Fruit fly (Drosophila melanogaster) whole organism, embryonic: ENCODE data around the gene Sulf1.

ENCODE experiments used
- Ada2b ChIP-seq: fragments of 200-800 bp; sonication (Bioruptor generic); IDR thresholded peaks from 2 replicates; pipeline ENCODE4 v1.3.6; 2022; ENCODE audit warnings: missing biosample characterization, missing genetic modification characterization
- Atf3 ChIP-seq: fragments of 200-800 bp; sonication (Bioruptor generic); optimal IDR thresholded peaks from 3 replicates; lab custom pipeline; 2016; ENCODE audit warnings: missing biosample characterization, missing genetic modification characterization
- BtbVII ChIP-seq: fragments of 200-800 bp; sonication (Bioruptor generic); optimal IDR thresholded peaks from 3 replicates; lab custom pipeline; 2017; ENCODE audit warnings: missing biosample characterization, mild to moderate bottlenecking, missing genetic modification characterization
- C15 ChIP-seq: fragments of 200-800 bp; sonication (Bioruptor generic); IDR thresholded peaks from 3 replicates; pipeline ENCODE4 v1.3.6; 2022; ENCODE audit warnings: missing biosample characterization, missing genetic modification characterization
- CG10462 ChIP-seq: fragments of 200-800 bp; sonication (Bioruptor generic); optimal IDR thresholded peaks from 2 replicates; lab custom pipeline; 2016; ENCODE audit warnings: missing biosample characterization, missing genetic modification characterization
- CG12155 ChIP-seq: fragments of 200-800 bp; sonication (Bioruptor generic); optimal IDR thresholded peaks from 3 replicates; lab custom pipeline; 2016; ENCODE audit warnings: missing biosample characterization, missing genetic modification characterization
- CG12744 ChIP-seq: fragments of 200-800 bp; sonication (Bioruptor generic); optimal IDR thresholded peaks from 2 replicates; lab custom pipeline; 2016; ENCODE audit warnings: missing biosample characterization, missing genetic modification characterization
- CG13624 ChIP-seq: fragments of 200-800 bp; sonication (Bioruptor generic); optimal IDR thresholded peaks from 2 replicates; lab custom pipeline; 2016; ENCODE audit warnings: missing biosample characterization, missing genetic modification characterization
- CG15514 ChIP-seq: fragments of 200-800 bp; sonication (Bioruptor generic); optimal IDR thresholded peaks from 3 replicates; lab custom pipeline; 2017; ENCODE audit warnings: missing biosample characterization, missing genetic modification characterization, mild to moderate bottlenecking, moderate library complexity, missing genetic modification reagents
- CG1602 ChIP-seq: fragments of 200-800 bp; sonication (Bioruptor generic); optimal IDR thresholded peaks from 3 replicates; lab custom pipeline; 2016; ENCODE audit warnings: missing biosample characterization, missing genetic modification characterization
- CG17568 ChIP-seq: fragments of 200-800 bp; sonication (Bioruptor generic); optimal IDR thresholded peaks from 2 replicates; lab custom pipeline; 2018; ENCODE audit warnings: missing biosample characterization, mild to moderate bottlenecking, missing genetic modification characterization, moderate library complexity
- CG18599 ChIP-seq: fragments of 200-800 bp; sonication (Bioruptor generic); optimal IDR thresholded peaks from 3 replicates; lab custom pipeline; 2017; ENCODE audit warnings: missing biosample characterization, missing genetic modification characterization, mild to moderate bottlenecking, moderate library complexity, missing genetic modification reagents
- CG2202 ChIP-seq: fragments of 200-800 bp; sonication (Bioruptor generic); optimal IDR thresholded peaks from 2 replicates; lab custom pipeline; 2018; ENCODE audit warnings: missing biosample characterization, mild to moderate bottlenecking, missing genetic modification characterization
- CG2875 ChIP-seq: fragments of 200-800 bp; sonication (Bioruptor generic); optimal IDR thresholded peaks from 2 replicates; lab custom pipeline; 2017; ENCODE audit warnings: missing biosample characterization, mild to moderate bottlenecking, missing genetic modification characterization, missing genetic modification reagents
- CG30431 ChIP-seq: fragments of 200-800 bp; sonication (Bioruptor generic); optimal IDR thresholded peaks from 2 replicates; lab custom pipeline; 2017; ENCODE audit warnings: missing biosample characterization, missing genetic modification characterization
- CG3065 ChIP-seq: fragments of 200-800 bp; sonication (Bioruptor generic); optimal IDR thresholded peaks from 2 replicates; lab custom pipeline; 2016; ENCODE audit warnings: missing biosample characterization, missing genetic modification characterization
- CG31365 ChIP-seq: fragments of 200-800 bp; sonication (Bioruptor generic); optimal IDR thresholded peaks from 2 replicates; lab custom pipeline; 2018; ENCODE audit warnings: missing biosample characterization, mild to moderate bottlenecking, missing genetic modification characterization
- CG4730 ChIP-seq: fragments of 200-800 bp; sonication (Bioruptor generic); IDR thresholded peaks from 2 replicates; pipeline ENCODE4 v1.3.6; 2022; ENCODE audit warnings: missing biosample characterization, missing genetic modification characterization
- CG6813 ChIP-seq: fragments of 200-800 bp; sonication (Bioruptor generic); optimal IDR thresholded peaks from 2 replicates; lab custom pipeline; 2017; ENCODE audit warnings: missing biosample characterization, missing genetic modification characterization, mild to moderate bottlenecking, moderate library complexity, missing genetic modification reagents
- CG7271 ChIP-seq: fragments of 200-800 bp; sonication (Bioruptor generic); optimal IDR thresholded peaks from 2 replicates; lab custom pipeline; 2018; ENCODE audit warnings: missing biosample characterization, mild to moderate bottlenecking, missing genetic modification characterization, moderate library complexity
- CG9437 ChIP-seq: fragments of 200-800 bp; sonication (Bioruptor generic); optimal IDR thresholded peaks from 2 replicates; lab custom pipeline; 2018; ENCODE audit warnings: missing biosample characterization, mild to moderate bottlenecking, missing genetic modification characterization
- CG9797 ChIP-seq: fragments of 200-800 bp; sonication (Bioruptor generic); optimal IDR thresholded peaks from 3 replicates; lab custom pipeline; 2018; ENCODE audit warnings: missing biosample characterization, mild to moderate bottlenecking, missing genetic modification characterization
- CG9932 ChIP-seq: fragments of 200-800 bp; sonication (Bioruptor generic); IDR thresholded peaks from 2 replicates; pipeline ENCODE4 v1.3.6; 2022; ENCODE audit warnings: missing biosample characterization, missing genetic modification characterization
- Gug ChIP-seq: fragments of 200-800 bp; sonication (Bioruptor generic); IDR thresholded peaks from 4 replicates; pipeline ENCODE4 v1.3.6; 2022; ENCODE audit warnings: missing biosample characterization, missing genetic modification characterization
- Hmx ChIP-seq: fragments of 200-800 bp; sonication (Bioruptor generic); optimal IDR thresholded peaks from 2 replicates; lab custom pipeline; 2016; ENCODE audit warnings: missing biosample characterization, missing genetic modification characterization
- Hr3 ChIP-seq: fragments of 200-800 bp; sonication (Bioruptor generic); optimal IDR thresholded peaks from 3 replicates; lab custom pipeline; 2016; ENCODE audit warnings: missing biosample characterization, missing genetic modification characterization
- Meics ChIP-seq: fragments of 200-800 bp; sonication (Bioruptor generic); optimal IDR thresholded peaks from 2 replicates; lab custom pipeline; 2017; ENCODE audit warnings: missing biosample characterization, mild to moderate bottlenecking, missing genetic modification characterization
- Rx ChIP-seq: fragments of 200-800 bp; sonication (Bioruptor generic); IDR thresholded peaks from 2 replicates; pipeline ENCODE4 v1.3.6; 2022; ENCODE audit warnings: missing biosample characterization, missing genetic modification characterization
- Sox100B ChIP-seq: fragments of 200-800 bp; sonication (Bioruptor generic); optimal IDR thresholded peaks from 3 replicates; lab custom pipeline; 2018; ENCODE audit warnings: missing biosample characterization, mild to moderate bottlenecking, missing genetic modification characterization
- Trl ChIP-seq, 3 experiments: fragments of >200 bp in 2 of 3; fragments of 200-800 bp in 1 of 3; sonication (Bioruptor generic) in 1 of 3; optimal IDR thresholded peaks; 2 replicates in 1 of 3; 3 replicates in 2 of 3; lab custom pipeline; 2016 to 2017; ENCODE audit warnings: missing biosample characterization in 1 of 3, missing genetic modification characterization in 1 of 3
- YL-1 ChIP-seq: fragments of 200-800 bp; sonication (Bioruptor generic); optimal IDR thresholded peaks from 3 replicates; lab custom pipeline; 2017; ENCODE audit warnings: missing biosample characterization, mild to moderate bottlenecking, missing genetic modification characterization
- abd-A ChIP-seq: fragments of 200-800 bp; sonication (Bioruptor generic); optimal IDR thresholded peaks from 3 replicates; lab custom pipeline; 2019; ENCODE audit warnings: missing biosample characterization, mild to moderate bottlenecking, missing genetic modification characterization, moderate library complexity
- cad ChIP-seq: fragments of >200 bp; optimal IDR thresholded peaks from 2 replicates; lab custom pipeline; 2017; ENCODE audit warnings: missing biosample characterization, missing genetic modification characterization
- croc ChIP-seq: fragments of 200-800 bp; sonication (Bioruptor generic); conservative IDR thresholded peaks from 3 replicates; pipeline ENCODE4 v1.3.6; 2022; ENCODE audit warnings: missing biosample characterization, missing genetic modification characterization
- cwo ChIP-seq: fragments of 200-800 bp; sonication (Bioruptor generic); optimal IDR thresholded peaks from 3 replicates; lab custom pipeline; 2017; ENCODE audit warnings: missing biosample characterization, missing genetic modification characterization, mild to moderate bottlenecking, moderate library complexity, missing genetic modification reagents
- dimm ChIP-seq: fragments of 200-800 bp; sonication (Bioruptor generic); IDR thresholded peaks from 2 replicates; pipeline ENCODE4 v1.3.6; 2022; ENCODE audit warnings: missing biosample characterization, missing genetic modification characterization
- en ChIP-seq: fragments of 200-800 bp; sonication (Bioruptor generic); optimal IDR thresholded peaks from 2 replicates; lab custom pipeline; 2016; ENCODE audit warnings: missing biosample characterization, missing genetic modification characterization
- fd3F ChIP-seq: fragments of 200-800 bp; sonication (Bioruptor generic); optimal IDR thresholded peaks from 2 replicates; lab custom pipeline; 2018; ENCODE audit warnings: missing biosample characterization, mild to moderate bottlenecking, missing genetic modification characterization, moderate library complexity
- gem ChIP-seq: fragments of 200-800 bp; sonication (Bioruptor generic); optimal IDR thresholded peaks from 2 replicates; lab custom pipeline; 2019; ENCODE audit warnings: missing biosample characterization, mild to moderate bottlenecking, missing genetic modification characterization, moderate library complexity
- grau ChIP-seq: fragments of 200-800 bp; optimal IDR thresholded peaks from 3 replicates; lab custom pipeline; 2019; ENCODE audit warnings: missing biosample characterization, mild to moderate bottlenecking, missing genetic modification characterization, moderate library complexity
- h ChIP-seq: fragments of >200 bp; optimal IDR thresholded peaks from 2 replicates; lab custom pipeline; 2017
- hth ChIP-seq: fragments of >200 bp; optimal IDR thresholded peaks from 2 replicates; lab custom pipeline; 2017; ENCODE audit warnings: inconsistent platforms
- mam ChIP-seq: fragments of 200-800 bp; sonication (Bioruptor generic); optimal IDR thresholded peaks from 3 replicates; lab custom pipeline; 2016; ENCODE audit warnings: missing biosample characterization, missing genetic modification characterization
- oc ChIP-seq: fragments of 200-800 bp; sonication (Bioruptor generic); optimal IDR thresholded peaks from 2 replicates; lab custom pipeline; 2018; ENCODE audit warnings: missing biosample characterization, mild to moderate bottlenecking, missing genetic modification characterization, moderate library complexity
- pb ChIP-seq: fragments of 200-800 bp; sonication (Bioruptor generic); optimal IDR thresholded peaks from 3 replicates; lab custom pipeline; 2016; ENCODE audit warnings: missing biosample characterization, missing genetic modification characterization
- pfk ChIP-seq: fragments of 200-800 bp; sonication (Bioruptor generic); optimal IDR thresholded peaks from 2 replicates; lab custom pipeline; 2018; ENCODE audit warnings: missing biosample characterization, mild to moderate bottlenecking, missing genetic modification characterization, moderate library complexity
- phol ChIP-seq: fragments of 200-800 bp; sonication (Bioruptor generic); optimal IDR thresholded peaks from 3 replicates; lab custom pipeline; 2018; ENCODE audit warnings: missing biosample characterization, mild to moderate bottlenecking, missing genetic modification characterization, moderate library complexity
- repo ChIP-seq: fragments of 200-800 bp; sonication (Bioruptor generic); optimal IDR thresholded peaks from 2 replicates; lab custom pipeline; 2016; ENCODE audit warnings: missing biosample characterization, missing genetic modification characterization
- slou ChIP-seq: fragments of 200-800 bp; sonication (Bioruptor generic); optimal IDR thresholded peaks from 3 replicates; lab custom pipeline; 2016; ENCODE audit warnings: missing biosample characterization, missing genetic modification characterization
- tna ChIP-seq: fragments of 200-800 bp; sonication (Bioruptor generic); IDR thresholded peaks from 2 replicates; pipeline ENCODE4 v1.3.6; 2022; ENCODE audit warnings: missing biosample characterization, missing genetic modification characterization; ENCODE audit not compliant: partially characterized antibody
- trh ChIP-seq: fragments of 200-800 bp; sonication (Bioruptor generic); optimal IDR thresholded peaks from 2 replicates; lab custom pipeline; 2016; ENCODE audit warnings: missing biosample characterization, missing genetic modification characterization
- vfl ChIP-seq: fragments of 200-800 bp; sonication (Bioruptor generic); optimal IDR thresholded peaks from 2 replicates; lab custom pipeline; 2016; ENCODE audit warnings: missing biosample characterization, missing genetic modification characterization

Gene Sulf1

dm6 chr3R:16353195-16353594 lies 13.8 kb upstream of the Sulf1 start (continued):
- no peak for TF ChIP-seq CG30431 (GFP tag; lab: Kevin White, UChicago)
- no peak for TF ChIP-seq CG9437 (GFP tag; lab: Kevin White, UChicago)
- no peak for TF ChIP-seq en (GFP tag; lab: Kevin White, UChicago)
- no peak for TF ChIP-seq Hmx (GFP tag; lab: Kevin White, UChicago)
- 0 out of 2 replicates have a peak, but pooled peaks have one; percentile 18 for TF ChIP-seq CG9932 (GFP tag; lab: Robert Waterston, UW)
- TF ChIP-seq CG9797 (GFP tag; lab: Kevin White, UChicago), result no peak
- no peak for TF ChIP-seq CG7271 (tag; lab: Kevin White, UChicago)
- no peak for TF ChIP-seq Hr3
- no peak for TF ChIP-seq Ada2b (GFP tag; lab: Robert Waterston, UW)
- TF ChIP-seq hth, result no peak
- TF ChIP-seq Sox100B (GFP tag; lab: Kevin White, UChicago), result no peak
- TF ChIP-seq cwo, result peak; percentile 89
- TF ChIP-seq phol (tag; lab: Kevin White, UChicago), result no peak
- no peak for TF ChIP-seq cad (GFP tag; lab: Kevin White, UChicago)
- no peak for TF ChIP-seq CG17568
- no peak for TF ChIP-seq CG10462
- no peak for TF ChIP-seq YL-1
- no peak for TF ChIP-seq fd3F
- TF ChIP-seq repo, result no peak
- no peak for TF ChIP-seq pfk (GFP tag; lab: Kevin White, UChicago)
- no peak for TF ChIP-seq CG12744 (GFP tag; lab: Kevin White, UChicago)
- no peak for TF ChIP-seq pb
- no peak for TF ChIP-seq Trl (optimal IDR thresholded peaks at IDR 0.05; lab: Kevin White, UChicago)
- no peak for TF ChIP-seq Trl (GFP tag; optimal IDR thresholded peaks at IDR 0.05; lab: Kevin White, UChicago)
- TF ChIP-seq CG4730 (GFP tag; lab: Robert Waterston, UW), result no peak
- no peak for TF ChIP-seq croc (GFP tag; lab: Robert Waterston, UW)
- TF ChIP-seq CG18599, result peak; percentile 0
- no peak for TF ChIP-seq CG2202 (tag; lab: Kevin White, UChicago)
- TF ChIP-seq gem (tag; lab: Kevin White, UChicago), result no peak
- no peak for TF ChIP-seq CG15514 (GFP tag; lab: Kevin White, UChicago)
- no peak for TF ChIP-seq trh (GFP tag; lab: Kevin White, UChicago)
- no peak for TF ChIP-seq CG2875
- no peak for TF ChIP-seq tna (GFP tag; lab: Robert Waterston, UW)
- TF ChIP-seq dimm, result no peak
- TF ChIP-seq CG3065 (GFP tag; lab: Kevin White, UChicago), result no peak
- TF ChIP-seq Rx (GFP tag; lab: Robert Waterston, UW), result no peak
- TF ChIP-seq h (lab: Kevin White, UChicago), result no peak
- no peak for TF ChIP-seq BtbVII (GFP tag; lab: Kevin White, UChicago)
- TF ChIP-seq grau (tag; lab: Kevin White, UChicago), result no peak
- no peak for TF ChIP-seq Atf3 (GFP tag; lab: Kevin White, UChicago)
- TF ChIP-seq CG12155 (GFP tag; lab: Kevin White, UChicago), result no peak
- no peak for TF ChIP-seq slou (GFP tag; lab: Kevin White, UChicago)
- TF ChIP-seq CG6813, result no peak
- TF ChIP-seq CG13624 (GFP tag; lab: Kevin White, UChicago), result peak; percentile 54
- no peak for TF ChIP-seq CG1602 (GFP tag; lab: Kevin White, UChicago)
- no peak for TF ChIP-seq CG31365 (tag; lab: Kevin White, UChicago)
- no peak for TF ChIP-seq Gug (GFP tag; lab: Robert Waterston, UW)
- no peak for TF ChIP-seq oc
- TF ChIP-seq abd-A, result peak; percentile 55
- no peak for TF ChIP-seq C15 (GFP tag; lab: Robert Waterston, UW)
- peak; percentile 82 for TF ChIP-seq Meics (GFP tag; lab: Kevin White, UChicago)
- TF ChIP-seq mam (GFP tag; lab: Kevin White, UChicago), result no peak
- no peak for TF ChIP-seq vfl (GFP tag; lab: Kevin White, UChicago)
